Fruit fly (Drosophila melanogaster) whole organism, larva: Measurements from ENCODE around the gene CG6753.

Source experiments
- noc ChIP-seq: fragments of 200-800 bp; sonication (Bioruptor generic); optimal IDR thresholded peaks from 3 replicates; lab custom pipeline; 2019; ENCODE audit warnings: missing biosample characterization, mild to moderate bottlenecking, missing genetic modification characterization, moderate library complexity

The CG6753 gene

DNA sequence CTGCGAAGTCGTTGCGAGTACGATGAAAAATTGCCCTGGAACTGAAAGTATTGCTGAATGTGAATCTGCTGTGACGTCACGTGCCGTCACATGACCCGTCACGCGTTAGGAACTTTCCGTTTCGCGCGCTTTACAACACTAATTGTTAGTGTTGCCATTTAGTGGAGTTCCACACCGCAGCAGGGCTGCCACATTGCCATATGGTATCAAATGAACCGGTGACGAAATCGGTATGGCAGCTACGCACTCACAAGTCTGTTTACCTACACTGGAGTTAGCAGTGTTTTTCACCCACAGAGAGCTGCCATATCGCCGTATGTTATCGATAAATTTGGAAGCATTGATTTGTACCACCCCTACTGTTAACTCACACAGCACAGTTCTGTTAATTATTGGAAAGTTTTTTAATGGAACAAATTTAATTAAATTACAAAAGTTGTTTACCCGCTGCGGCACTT, 14.6 kb downstream of the CG6753 start, which contains the start of the genes Vha55 and Snx3:
Vha55 (minus strand) TSS at position 139 of the 458 bp plus-strand sequence.
Snx3 (plus strand) TSS at position 341 of the 458 bp plus-strand sequence.
- peak; percentile 30 for TF ChIP-seq noc (tag; lab: Kevin White, UChicago)

DNA sequence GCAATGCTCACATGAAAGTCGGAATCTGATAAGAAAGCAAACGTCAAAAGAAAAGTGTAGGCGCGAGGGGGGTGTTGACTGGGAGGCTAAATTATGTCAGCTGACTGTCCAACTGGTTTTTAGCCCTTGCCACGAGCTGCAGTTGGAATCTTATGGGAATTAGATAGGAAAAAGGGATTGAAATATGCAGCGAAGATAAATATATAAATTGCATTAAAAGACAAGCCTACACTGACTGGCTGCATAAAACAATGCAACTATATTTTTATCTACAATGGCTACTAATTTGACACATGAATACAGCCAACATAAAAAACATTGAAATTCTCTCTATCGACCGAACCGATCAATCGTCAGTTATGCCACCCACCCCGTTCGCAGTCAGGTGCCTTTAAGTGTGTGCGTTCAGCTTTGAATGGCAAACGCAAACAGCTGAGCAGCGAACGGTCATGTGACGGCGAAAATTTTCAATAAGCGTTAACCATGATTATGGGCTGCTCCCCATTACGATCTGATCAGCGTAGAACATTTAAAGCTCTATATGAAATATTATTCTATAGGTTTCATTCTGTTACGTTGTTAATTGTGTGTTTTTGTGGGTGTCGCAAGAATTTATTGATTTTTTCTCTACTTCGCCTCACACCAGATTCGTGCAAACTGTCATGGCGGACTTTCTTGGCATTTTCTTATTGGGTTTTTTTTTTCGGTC, 15.5 kb downstream of the CG6753 start:
- no peak for TF ChIP-seq noc (tag; lab: Kevin White, UChicago)

DNA sequence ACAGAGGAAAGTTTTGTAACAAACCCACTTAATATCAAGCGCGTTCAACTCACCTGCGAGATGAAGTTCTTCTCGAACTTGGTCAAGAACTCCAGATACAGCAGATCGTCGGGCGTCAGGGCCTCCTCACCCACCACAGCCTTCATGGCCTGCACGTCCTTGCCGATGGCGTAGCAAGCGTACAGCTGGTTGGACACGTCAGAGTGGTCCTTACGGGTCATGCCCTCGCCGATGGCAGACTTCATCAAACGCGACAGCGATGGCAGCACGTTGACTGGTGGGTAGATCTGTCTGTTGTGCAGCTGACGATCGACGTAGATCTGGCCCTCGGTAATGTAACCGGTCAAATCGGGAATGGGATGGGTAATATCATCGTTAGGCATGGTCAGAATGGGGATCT, 17.4 kb downstream of the CG6753 start:
- no peak for TF ChIP-seq noc (tag; lab: Kevin White, UChicago)

DNA sequence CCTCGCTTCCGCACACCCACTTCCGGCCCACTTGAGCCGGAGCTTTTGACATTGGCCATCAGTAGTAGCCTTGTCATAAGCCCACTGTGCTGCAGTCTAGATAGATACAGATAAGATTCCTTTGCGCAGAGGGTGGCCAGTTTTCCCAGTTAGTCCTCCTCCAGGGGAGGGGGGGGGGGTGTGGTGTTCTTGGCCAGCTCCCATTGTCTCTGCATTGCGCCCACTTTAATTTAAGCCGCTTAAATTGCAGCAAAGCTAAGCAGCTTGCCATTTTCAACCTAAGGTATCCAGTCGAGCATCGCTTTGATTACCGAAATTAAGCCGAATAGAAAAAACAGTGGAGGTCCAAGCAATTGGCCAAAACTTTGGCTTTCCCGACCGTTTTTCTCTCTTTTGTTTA, 19.5 kb downstream of the CG6753 start:
- no peak for TF ChIP-seq noc (tag; lab: Kevin White, UChicago)

DNA sequence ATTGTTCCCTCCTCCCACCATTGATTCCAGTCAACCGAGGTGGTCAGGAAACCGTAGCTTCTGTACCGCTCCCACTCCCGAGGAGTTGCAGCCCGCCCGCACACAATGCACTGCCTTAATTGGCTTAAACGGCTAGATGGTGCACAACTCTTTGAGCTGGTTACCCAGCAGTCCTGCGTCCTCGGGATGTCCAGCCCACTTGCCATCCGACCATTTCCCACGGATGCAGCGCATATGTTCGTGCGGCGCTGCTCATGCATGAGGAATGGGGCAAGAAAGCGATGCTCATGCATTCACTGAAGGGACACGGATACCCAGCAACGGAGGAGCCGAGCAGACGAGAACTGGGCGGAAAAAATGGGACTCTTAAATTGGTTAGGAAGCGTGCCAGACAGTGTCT, 26.7 kb downstream of the CG6753 start:
- TF ChIP-seq noc (tag; lab: Kevin White, UChicago) = no peak

DNA sequence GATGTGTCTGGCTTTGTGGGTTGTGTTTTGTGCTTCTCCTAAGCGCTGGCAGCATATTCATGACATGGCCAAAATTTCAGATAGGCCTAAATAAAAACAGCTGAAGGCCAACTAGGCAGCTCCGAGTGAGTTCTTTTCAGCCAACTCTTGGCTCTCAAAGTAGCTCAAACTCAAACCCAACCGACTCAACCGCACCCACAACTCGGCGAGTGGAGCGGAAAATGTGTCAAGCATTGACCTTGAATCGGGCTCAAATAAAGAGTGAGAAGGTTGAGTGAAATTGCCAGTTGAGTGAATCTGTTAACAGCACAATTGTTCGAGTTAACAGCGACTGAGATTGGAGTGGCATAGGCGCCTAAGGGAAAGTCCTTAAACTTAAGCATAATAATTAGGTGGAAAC, 30.3 kb downstream of the CG6753 start:
- no peak for TF ChIP-seq noc (tag; lab: Kevin White, UChicago)

DNA sequence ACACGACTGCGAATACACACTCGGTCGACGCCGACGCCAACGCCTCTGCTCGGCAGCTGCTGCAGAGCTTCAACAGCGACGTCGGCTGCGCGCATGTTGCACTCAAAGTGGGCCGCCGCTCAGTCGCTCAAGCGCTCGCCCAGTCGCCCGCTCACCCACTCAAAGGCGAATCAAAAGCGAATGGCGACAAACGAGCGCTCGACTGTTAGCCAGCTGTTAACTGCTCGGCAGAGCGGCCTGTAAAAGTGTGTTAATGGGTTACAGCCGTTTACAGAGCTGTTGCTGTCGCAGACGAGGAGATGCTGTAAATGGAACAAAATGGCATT, 46.4 kb downstream of the CG6753 start:
- TF ChIP-seq noc (tag; lab: Kevin White, UChicago) = no peak

DNA sequence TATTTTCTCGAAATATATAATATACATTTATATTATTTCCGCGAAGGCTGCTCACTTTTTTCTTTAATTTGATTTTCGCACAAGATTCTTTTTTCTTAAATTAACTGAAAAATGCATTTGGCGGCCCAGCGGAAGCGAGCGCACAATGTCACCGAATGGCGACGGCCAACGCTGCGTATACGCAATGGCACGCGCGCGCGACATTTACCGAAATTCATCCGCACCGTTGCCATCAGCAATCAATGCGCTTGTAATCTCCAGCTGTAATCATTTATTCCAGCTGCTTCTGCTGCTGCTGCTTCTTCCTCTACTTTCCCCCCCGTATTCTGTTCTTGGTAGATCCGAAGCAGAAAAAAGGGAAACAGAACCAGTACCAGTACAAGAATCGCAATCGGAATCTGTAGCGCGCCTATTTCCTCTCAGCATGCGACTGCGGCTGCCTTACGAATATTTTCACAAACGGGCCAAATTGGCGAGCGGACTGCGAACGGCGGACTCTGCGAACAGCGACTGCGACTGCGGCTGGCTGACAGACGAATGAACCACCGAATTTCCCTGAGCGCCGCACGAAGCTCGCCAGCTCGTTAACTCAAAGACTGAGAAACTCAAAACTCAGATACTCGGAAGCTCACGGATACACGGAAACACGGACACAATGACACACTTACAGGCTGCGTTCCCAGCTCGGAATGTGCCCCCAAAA, 46.9 kb downstream of the CG6753 start, which contains the start of gene Octbeta2R:
Octbeta2R (minus strand) TSS at position 539 of the 703 bp plus-strand sequence.
- TF ChIP-seq noc (tag; lab: Kevin White, UChicago) = no peak

DNA sequence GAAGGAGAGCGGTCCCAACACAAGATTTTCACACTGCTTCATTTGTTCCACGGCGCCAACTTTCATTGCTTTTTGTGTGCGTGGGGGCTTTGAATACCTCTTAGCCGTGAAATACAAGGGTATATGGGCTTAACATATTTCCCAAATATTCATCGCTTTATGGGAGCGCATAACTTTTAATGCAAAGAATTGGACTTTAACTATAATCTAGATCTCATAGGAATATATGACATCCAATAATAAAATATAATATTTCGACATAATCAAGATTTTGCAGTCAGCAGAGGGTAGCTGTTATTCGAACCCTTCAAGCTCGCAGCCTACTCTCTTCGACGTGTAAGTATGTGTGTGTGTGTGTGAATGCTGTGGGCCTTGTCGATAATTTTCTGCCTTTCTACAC, 50.6 kb downstream of the CG6753 start:
- no peak for TF ChIP-seq noc (tag; lab: Kevin White, UChicago)
